Worm (Caenorhabditis elegans): Measurements from ENCODE around the gene acr-14.

The acr-14 gene

DNA sequence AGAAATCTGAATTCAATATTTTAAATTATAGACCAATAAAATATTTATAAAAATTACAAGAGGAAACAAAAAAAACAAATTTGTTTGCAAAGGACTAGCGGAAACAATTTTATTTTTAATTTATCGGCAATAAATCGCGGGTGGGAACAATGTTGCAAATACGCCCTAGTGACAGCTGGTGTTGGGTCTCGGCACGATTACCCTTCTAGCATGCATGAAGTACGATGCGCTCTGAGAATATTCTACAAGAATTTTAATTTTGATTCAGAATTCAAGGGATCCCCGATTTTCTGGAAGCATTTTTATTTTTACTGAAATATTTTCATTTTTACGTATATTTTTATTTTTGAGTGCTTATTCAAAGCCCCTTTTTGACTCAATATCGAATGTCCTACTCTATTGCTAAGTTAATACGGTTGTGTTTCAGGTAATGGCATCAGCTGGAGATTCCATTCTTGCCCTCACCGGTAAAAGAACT is 8.1 kb upstream of the acr-14 start, which contains the start of the genes mig-5 and cct-1 (continued):
- TF ChIP-seq lin-39 (tag; optimal IDR thresholded peaks at IDR 0.05), result peak; percentile 83
- peak; percentile 85 for TF ChIP-seq aha-1 (tag)
- peak; percentile 85 for TF ChIP-seq lin-1 (GFP tag; IDR thresholded peaks at IDR 0.05)
- no peak for TF ChIP-seq sdz-12 (GFP tag; optimal IDR thresholded peaks at IDR 0.05)
- peak; percentile 91 for TF ChIP-seq dpl-1 (GFP tag; optimal IDR thresholded peaks at IDR 0.05)
- TF ChIP-seq madf-5 (GFP tag; IDR thresholded peaks at IDR 0.05), result no peak
- peak; percentile 78 for TF ChIP-seq zfp-2 (tag; optimal IDR thresholded peaks at IDR 0.05)
- TF ChIP-seq duxl-1 (tag; optimal IDR thresholded peaks at IDR 0.05; ENCODE audit: poor library complexity), result peak; percentile 92
- peak; percentile 97 for TF ChIP-seq fkh-10 (GFP tag; optimal IDR thresholded peaks at IDR 0.05)
- peak; percentile 88 for TF ChIP-seq F37D6.2 (tag; optimal IDR thresholded peaks at IDR 0.05)
- TF ChIP-seq F49E8.2 (tag; optimal IDR thresholded peaks at IDR 0.05; ENCODE audit: borderline replicate concordance), result no peak
- peak; percentile 72 for TF ChIP-seq ces-1 (GFP tag; optimal IDR thresholded peaks at IDR 0.05)
- TF ChIP-seq nhr-48 (tag; optimal IDR thresholded peaks at IDR 0.05), result peak; percentile 87
- no peak for TF ChIP-seq F26F4.8 (GFP tag; conservative IDR thresholded peaks at IDR 0.05)
- no peak for TF ChIP-seq set-16 (GFP tag; IDR thresholded peaks at IDR 0.05)

DNA sequence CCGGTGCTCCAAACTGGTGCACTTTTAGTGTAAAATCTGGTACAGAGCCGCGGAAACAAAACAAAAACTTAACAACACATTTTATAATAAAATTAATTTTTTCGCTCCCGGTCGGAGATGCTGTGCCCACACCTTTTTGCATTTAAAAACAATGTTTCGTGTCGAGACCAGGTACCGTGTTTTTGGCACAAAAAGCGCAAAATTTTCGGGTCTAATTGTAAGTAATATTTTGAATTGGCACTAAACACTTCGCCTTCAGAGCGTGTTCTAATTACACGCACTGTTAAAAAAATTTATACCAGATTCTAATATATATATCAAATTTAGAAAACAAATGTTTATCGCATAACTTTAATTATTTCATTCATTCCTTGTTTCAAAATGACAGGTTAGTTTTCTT is 4.4 kb upstream of the acr-14 start, which contains the start of gene dylt-3:
dylt-3 (plus strand) TSS at position 301 of the 400 bp plus-strand sequence.
- no peak for TF ChIP-seq hlh-11 (tag; optimal IDR thresholded peaks at IDR 0.05)

DNA sequence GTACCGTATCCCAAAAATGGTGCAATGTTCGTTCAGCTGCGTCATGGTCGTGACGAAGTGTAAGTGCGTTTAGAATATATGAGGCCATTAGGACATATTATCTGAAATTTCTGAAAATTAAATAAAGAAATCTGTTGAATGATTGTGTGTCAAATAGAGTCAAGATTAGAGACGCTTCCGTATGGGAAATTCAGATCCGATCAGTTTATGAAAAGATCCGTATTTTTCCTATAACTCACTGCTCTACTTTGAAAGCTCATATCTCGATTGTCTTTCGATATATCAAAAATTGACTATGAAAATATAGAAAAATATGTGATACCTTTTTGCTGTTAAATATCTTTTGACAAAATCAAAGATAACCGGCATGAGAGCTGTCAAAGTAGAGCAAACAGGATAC is 3.3 kb upstream of the acr-14 start, which contains the start of gene T05C12.4:
T05C12.4 (minus strand) TSS at position 101 of the 400 bp plus-strand sequence.
- TF ChIP-seq snpc-4 (tag; optimal IDR thresholded peaks at IDR 0.05) (no peak), dpl-1 (GFP tag; optimal IDR thresholded peaks at IDR 0.05) (no peak), nhr-237 (tag; optimal IDR thresholded peaks at IDR 0.05) (no peak), Y105C5A.15 (GFP tag; IDR thresholded peaks at IDR 0.05) (no peak), duxl-1 (tag; optimal IDR thresholded peaks at IDR 0.05; ENCODE audit: poor library complexity) (no peak), ztf-7 (tag; optimal IDR thresholded peaks at IDR 0.05) (no peak), set-16 (GFP tag; IDR thresholded peaks at IDR 0.05) (no peak), ceh-82 (tag; optimal IDR thresholded peaks at IDR 0.05) (no peak), php-3 (GFP tag; IDR thresholded peaks at IDR 0.05) (no peak), pqm-1 (tag; optimal IDR thresholded peaks at IDR 0.05) (no peak), lsy-2 (tag; optimal IDR thresholded peaks at IDR 0.05) (no peak)

DNA sequence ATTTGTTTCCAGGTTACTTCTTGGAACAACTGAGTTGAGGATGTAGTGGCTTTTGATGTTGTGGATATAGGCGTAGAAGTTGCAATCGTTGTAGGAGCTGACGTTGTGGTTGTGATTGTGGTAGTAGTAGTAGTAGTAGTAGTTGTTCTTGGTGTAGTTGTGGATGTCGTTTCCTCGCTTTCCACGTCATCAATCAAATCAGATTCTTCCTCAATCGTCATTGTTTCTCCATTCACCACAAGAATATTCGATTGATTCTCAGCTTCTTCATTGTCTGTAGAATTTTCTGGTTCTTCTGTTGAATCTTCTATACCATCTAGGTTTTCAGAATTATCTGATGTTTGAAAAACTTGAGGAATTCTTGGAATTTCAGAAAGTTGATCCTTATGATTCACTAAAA is 1.6 kb upstream of the acr-14 start:
- TF ChIP-seq mdt-29 (GFP tag; IDR thresholded peaks at IDR 0.05) (no peak), unc-62 (GFP tag; optimal IDR thresholded peaks at IDR 0.05 in 1 of 2) (peak in 1 of 2 experiments; percentile 91), unc-62 (tag; optimal IDR thresholded peaks at IDR 0.05) (no peak)

DNA sequence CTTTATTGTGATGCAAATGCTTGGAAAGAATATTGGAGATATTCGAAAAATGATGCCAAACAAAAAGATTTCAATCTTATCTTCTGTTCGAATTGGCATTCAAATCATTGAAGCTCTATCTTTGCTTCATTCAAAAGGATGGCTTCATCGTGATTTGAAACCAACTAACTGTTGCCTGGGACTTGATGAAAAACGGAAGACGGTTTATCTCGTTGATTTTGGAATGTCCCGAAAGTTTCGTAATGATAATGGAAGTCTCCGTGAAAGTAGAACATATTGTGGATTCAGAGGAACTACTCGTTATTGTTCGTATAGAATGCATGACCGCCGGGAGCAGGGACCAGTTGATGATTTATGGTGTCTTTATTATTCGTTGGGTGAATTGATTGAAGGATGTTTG is 2.8 kb downstream of the acr-14 start:
- TF ChIP-seq lim-7 (GFP tag; IDR thresholded peaks at IDR 0.05), result no peak
- peak in 1 of 2 experiments; percentile 91 for TF ChIP-seq unc-62 (GFP tag; optimal IDR thresholded peaks at IDR 0.05 in 1 of 2)
- no peak for TF ChIP-seq unc-62 (tag; optimal IDR thresholded peaks at IDR 0.05)

DNA sequence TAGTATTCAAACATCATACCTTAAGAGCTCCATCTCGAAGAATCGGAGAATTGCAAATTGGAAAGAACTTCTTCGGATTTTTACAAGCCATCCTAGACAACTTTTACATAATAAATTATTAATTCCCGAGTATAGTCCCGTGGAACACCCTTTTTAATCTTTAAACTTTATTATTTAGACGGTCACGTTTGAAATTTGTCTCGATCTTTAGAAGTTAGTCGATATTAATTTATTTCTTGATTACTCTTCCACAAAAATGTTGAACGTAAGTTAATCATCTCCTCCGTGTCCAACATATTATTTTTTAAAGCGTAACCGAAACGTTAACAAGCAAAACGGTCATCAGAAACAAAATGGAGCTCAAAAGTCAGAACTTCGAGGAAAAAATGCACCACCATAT is 3.5 kb downstream of the acr-14 start, which contains the start of the genes decr-1.3 and T05C12.1:
decr-1.3 (minus strand) TSS at position 101 of the 400 bp plus-strand sequence.
T05C12.1 (plus strand) TSS at position 232 of the 400 bp plus-strand sequence.
- TF ChIP-seq tag-97 (GFP tag; IDR thresholded peaks at IDR 0.05), result no peak
- TF ChIP-seq daf-12 (tag; optimal IDR thresholded peaks at IDR 0.05), result no peak
- TF ChIP-seq D1046.2 (GFP tag; IDR thresholded peaks at IDR 0.05), result no peak
- TF ChIP-seq hlh-30 (tag; optimal IDR thresholded peaks at IDR 0.05; ENCODE audit: insufficient read depth), result no peak
- TF ChIP-seq F44E2.7 (GFP tag; IDR thresholded peaks at IDR 0.05), result no peak
- TF ChIP-seq set-16 (GFP tag; IDR thresholded peaks at IDR 0.05), result no peak
- TF ChIP-seq arid-1 (GFP tag; conservative IDR thresholded peaks at IDR 0.05), result no peak
- no peak for TF ChIP-seq nhr-41 (GFP tag; IDR thresholded peaks at IDR 0.05)
- no peak for TF ChIP-seq T20F7.1 (GFP tag; optimal IDR thresholded peaks at IDR 0.05)
- no peak for TF ChIP-seq ceh-44 (GFP tag; IDR thresholded peaks at IDR 0.05)
- TF ChIP-seq T26A8.4 (GFP tag; IDR thresholded peaks at IDR 0.05), result no peak
- TF ChIP-seq F49E8.2 (tag; optimal IDR thresholded peaks at IDR 0.05; ENCODE audit: borderline replicate concordance), result no peak
- TF ChIP-seq egl-43 (GFP tag; IDR thresholded peaks at IDR 0.05), result no peak
- no peak for TF ChIP-seq unc-130 (GFP tag; optimal IDR thresholded peaks at IDR 0.05)
- TF ChIP-seq snpc-1.2 (GFP tag; IDR thresholded peaks at IDR 0.05), result no peak
- TF ChIP-seq fkh-10 (GFP tag; optimal IDR thresholded peaks at IDR 0.05), result no peak

Data from whole organism, L4 larva.